Worm (Caenorhabditis elegans): Measurements from ENCODE around the gene C15F1.5.

The C15F1.5 gene

DNA sequence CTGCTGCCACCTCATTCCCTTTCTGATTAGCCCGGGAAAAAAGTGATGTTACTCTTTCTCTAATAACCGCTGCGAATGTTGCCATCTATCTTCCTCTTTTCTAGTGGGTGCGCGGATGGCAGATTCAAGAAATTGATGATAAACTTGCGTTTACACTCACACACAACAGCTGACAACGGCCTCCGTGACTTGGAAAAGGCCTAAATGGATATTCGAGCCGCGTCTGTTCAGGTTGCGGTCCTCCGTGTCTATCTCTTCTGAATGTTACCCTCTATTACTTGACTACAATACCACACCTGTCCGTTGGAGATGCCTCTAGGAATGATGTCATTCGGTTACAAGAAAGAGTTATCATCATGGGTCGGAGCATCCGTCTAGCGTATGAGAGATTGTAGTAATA is 33.9 kb downstream of the C15F1.5 start:
- no peak for TF ChIP-seq nhr-25 (tag; optimal IDR thresholded peaks at IDR 0.05)
- TF ChIP-seq nhr-12 (tag; optimal IDR thresholded peaks at IDR 0.05): no peak
- no peak for TF ChIP-seq F13H6.1 (tag; optimal IDR thresholded peaks at IDR 0.05)
- no peak for TF ChIP-seq sem-4 (tag; optimal IDR thresholded peaks at IDR 0.05)
- no peak for TF ChIP-seq mab-5 (tag; optimal IDR thresholded peaks at IDR 0.05)
- TF ChIP-seq nhr-11 (tag; optimal IDR thresholded peaks at IDR 0.05): no peak
- no peak for TF ChIP-seq nhr-237 (tag; optimal IDR thresholded peaks at IDR 0.05)
- no peak for TF ChIP-seq dmd-4 (tag; optimal IDR thresholded peaks at IDR 0.05)
- no peak for TF ChIP-seq lin-39 (tag; optimal IDR thresholded peaks at IDR 0.05)
- no peak for TF ChIP-seq elt-3 (tag; optimal IDR thresholded peaks at IDR 0.05)
- TF ChIP-seq elt-1 (tag; optimal IDR thresholded peaks at IDR 0.05): no peak
- no peak for TF ChIP-seq egl-27 (tag; optimal IDR thresholded peaks at IDR 0.05)
- TF ChIP-seq blmp-1 (tag; optimal IDR thresholded peaks at IDR 0.05; ENCODE audit: insufficient read depth): no peak
- TF ChIP-seq R02D3.7 (tag; optimal IDR thresholded peaks at IDR 0.05): no peak
- TF ChIP-seq sma-9 (GFP tag; optimal IDR thresholded peaks at IDR 0.05): no peak
- TF ChIP-seq sma-9 (tag; optimal IDR thresholded peaks at IDR 0.05): no peak
- TF ChIP-seq lin-11 (tag; optimal IDR thresholded peaks at IDR 0.05): no peak

- TF ChIP-seq lin-13 (GFP tag; optimal IDR thresholded peaks at IDR 0.05) (no peak), elt-3 (tag; optimal IDR thresholded peaks at IDR 0.05) (no peak), unc-62 (GFP tag; optimal IDR thresholded peaks at IDR 0.05) (no peak), ama-1 (optimal IDR thresholded peaks at IDR 0.05) (no peak), mbf-1 (tag; optimal IDR thresholded peaks at IDR 0.05) (no peak), sem-4 (tag; optimal IDR thresholded peaks at IDR 0.05) (no peak), crh-2 (tag; optimal IDR thresholded peaks at IDR 0.05) (no peak), sma-3 (GFP tag; optimal IDR thresholded peaks at IDR 0.05) (no peak), fos-1 (tag; optimal IDR thresholded peaks at IDR 0.05) (no peak), nhr-25 (tag; optimal IDR thresholded peaks at IDR 0.05) (no peak), R02D3.7 (tag; optimal IDR thresholded peaks at IDR 0.05) (no peak), ztf-1 (GFP tag; conservative IDR thresholded peaks at IDR 0.05) (no peak), elt-1 (tag; optimal IDR thresholded peaks at IDR 0.05) (no peak), dmd-4 (tag; optimal IDR thresholded peaks at IDR 0.05) (no peak), skn-1 (tag; optimal IDR thresholded peaks at IDR 0.05) (no peak), C34F6.9 (tag; optimal IDR thresholded peaks at IDR 0.05) (no peak)
Observed at ce11 chrII:6935975-6936374, 34.4 kb downstream of the C15F1.5 start.

- TF ChIP-seq lin-11 (tag; optimal IDR thresholded peaks at IDR 0.05) (no peak), dmd-4 (tag; optimal IDR thresholded peaks at IDR 0.05) (no peak), F13H6.1 (tag; optimal IDR thresholded peaks at IDR 0.05) (no peak), elt-1 (tag; optimal IDR thresholded peaks at IDR 0.05) (no peak), nhr-237 (tag; optimal IDR thresholded peaks at IDR 0.05) (no peak), nhr-23 (tag; optimal IDR thresholded peaks at IDR 0.05) (no peak), ztf-11 (tag; optimal IDR thresholded peaks at IDR 0.05) (no peak), ztf-1 (GFP tag; conservative IDR thresholded peaks at IDR 0.05) (no peak), nhr-25 (tag; optimal IDR thresholded peaks at IDR 0.05) (no peak), snpc-4 (tag; optimal IDR thresholded peaks at IDR 0.05) (no peak), lsy-2 (tag; optimal IDR thresholded peaks at IDR 0.05) (no peak), egl-27 (tag; optimal IDR thresholded peaks at IDR 0.05) (no peak), sem-4 (tag; optimal IDR thresholded peaks at IDR 0.05) (no peak), gmeb-1 (tag; optimal IDR thresholded peaks at IDR 0.05) (no peak), peb-1 (tag; optimal IDR thresholded peaks at IDR 0.05) (no peak)
Observed at ce11 chrII:6934729-6935128, 35.7 kb downstream of the C15F1.5 start.

ce11 chrII:6932978-6933377 is 37.4 kb downstream of the C15F1.5 start:
- TF ChIP-seq unc-39 (tag; optimal IDR thresholded peaks at IDR 0.05) (no peak), lin-11 (tag; optimal IDR thresholded peaks at IDR 0.05) (no peak), aly-2 (tag; optimal IDR thresholded peaks at IDR 0.05) (no peak), zag-1 (tag; optimal IDR thresholded peaks at IDR 0.05) (no peak), alr-1 (tag; optimal IDR thresholded peaks at IDR 0.05) (no peak), unc-55 (GFP tag; optimal IDR thresholded peaks at IDR 0.05) (no peak), nhr-237 (tag; optimal IDR thresholded peaks at IDR 0.05) (no peak), nhr-25 (tag; optimal IDR thresholded peaks at IDR 0.05) (no peak), blmp-1 (tag; optimal IDR thresholded peaks at IDR 0.05; ENCODE audit: insufficient read depth) (no peak), lsy-2 (tag; optimal IDR thresholded peaks at IDR 0.05) (no peak), nhr-11 (tag; optimal IDR thresholded peaks at IDR 0.05) (no peak), ZK546.5 (tag; optimal IDR thresholded peaks at IDR 0.05) (no peak), elt-3 (tag; optimal IDR thresholded peaks at IDR 0.05) (no peak), lin-39 (tag; optimal IDR thresholded peaks at IDR 0.05) (no peak), sem-4 (tag; optimal IDR thresholded peaks at IDR 0.05) (no peak), dmd-4 (tag; optimal IDR thresholded peaks at IDR 0.05) (no peak), mdl-1 (tag; optimal IDR thresholded peaks at IDR 0.05) (no peak)
